Fruit fly (Drosophila melanogaster) whole organism, embryonic: ENCODE data around the gene odd.

Source experiments
- CG1024 ChIP-seq: fragments of 200-800 bp; sonication (Bioruptor generic); IDR thresholded peaks from 2 replicates; pipeline ENCODE4 v1.3.6; 2022; ENCODE audit warnings: missing biosample characterization, missing genetic modification characterization
- CG10321 ChIP-seq: fragments of 200-800 bp; sonication (Bioruptor generic); IDR thresholded peaks from 2 replicates; pipeline ENCODE4 v1.3.6; 2022; ENCODE audit warnings: missing biosample characterization, missing genetic modification characterization
- CG10431 ChIP-seq: fragments of 200-800 bp; sonication (Bioruptor generic); optimal IDR thresholded peaks from 3 replicates; lab custom pipeline; 2018; ENCODE audit warnings: missing biosample characterization, mild to moderate bottlenecking, missing genetic modification characterization
- CG10654 ChIP-seq: fragments of 200-800 bp; sonication (Bioruptor generic); optimal IDR thresholded peaks from 2 replicates; lab custom pipeline; 2016; ENCODE audit warnings: missing biosample characterization, missing genetic modification characterization
- CG13894 ChIP-seq: fragments of 200-800 bp; sonication (Bioruptor generic); optimal IDR thresholded peaks from 3 replicates; lab custom pipeline; 2018; ENCODE audit warnings: missing biosample characterization, mild to moderate bottlenecking, missing genetic modification characterization, moderate library complexity
- CG15479 ChIP-seq: fragments of 200-800 bp; sonication (Bioruptor generic); optimal IDR thresholded peaks from 3 replicates; lab custom pipeline; 2019; ENCODE audit warnings: missing biosample characterization, mild to moderate bottlenecking, missing genetic modification characterization, moderate library complexity
- CG16813 ChIP-seq: fragments of 200-800 bp; sonication (Bioruptor generic); IDR thresholded peaks from 3 replicates; pipeline ENCODE4 v1.3.6; 2022; ENCODE audit warnings: missing biosample characterization, missing genetic modification characterization; ENCODE audit not compliant: partially characterized antibody
- CG2678 ChIP-seq: fragments of 200-800 bp; sonication (Bioruptor generic); optimal IDR thresholded peaks from 3 replicates; lab custom pipeline; 2019; ENCODE audit warnings: missing biosample characterization, mild to moderate bottlenecking, missing genetic modification characterization, moderate library complexity
- CG3065 ChIP-seq: fragments of 200-800 bp; sonication (Bioruptor generic); optimal IDR thresholded peaks from 2 replicates; lab custom pipeline; 2016; ENCODE audit warnings: missing biosample characterization, missing genetic modification characterization
- CG32767 ChIP-seq: fragments of 200-800 bp; sonication (Bioruptor generic); IDR thresholded peaks from 2 replicates; pipeline ENCODE4 v1.3.6; 2022; ENCODE audit warnings: missing biosample characterization, missing genetic modification characterization
- CG3726 ChIP-seq: fragments of 200-800 bp; sonication (Bioruptor generic); IDR thresholded peaks from 3 replicates; pipeline ENCODE4, ENCODE4 v1.3.6; 2022; ENCODE audit warnings: missing biosample characterization, missing genetic modification characterization
- CG42726 ChIP-seq: fragments of 200-800 bp; sonication (Bioruptor generic); IDR thresholded peaks from 2 replicates; pipeline ENCODE4 v1.3.6; 2022; ENCODE audit warnings: missing biosample characterization, missing genetic modification characterization; ENCODE audit not compliant: partially characterized antibody
- CG4360 ChIP-seq: fragments of 200-800 bp; sonication (Bioruptor generic); IDR thresholded peaks from 2 replicates; pipeline ENCODE4 v1.3.6; 2022; ENCODE audit warnings: missing biosample characterization, missing genetic modification characterization
- CG7556 ChIP-seq: fragments of 200-800 bp; sonication (Bioruptor generic); optimal IDR thresholded peaks from 2 replicates; lab custom pipeline; 2017; ENCODE audit warnings: missing biosample characterization, mild to moderate bottlenecking, missing genetic modification characterization
- CG7963 ChIP-seq: fragments of 200-800 bp; sonication (Bioruptor generic); IDR thresholded peaks from 3 replicates; pipeline ENCODE4 v1.3.6; 2022; ENCODE audit warnings: missing biosample characterization, missing genetic modification characterization; ENCODE audit not compliant: partially characterized antibody
- CG8089 ChIP-seq: fragments of 200-800 bp; sonication (Bioruptor generic); optimal IDR thresholded peaks from 3 replicates; lab custom pipeline; 2016; ENCODE audit warnings: missing biosample characterization, missing genetic modification characterization
- CG8944 ChIP-seq: fragments of 200-800 bp; sonication (Bioruptor generic); optimal IDR thresholded peaks from 3 replicates; lab custom pipeline; 2016; ENCODE audit warnings: missing biosample characterization, missing genetic modification characterization
- CG9727 ChIP-seq: fragments of 200-800 bp; sonication (Bioruptor generic); optimal IDR thresholded peaks from 3 replicates; lab custom pipeline; 2017; ENCODE audit warnings: missing biosample characterization, mild to moderate bottlenecking, missing genetic modification characterization
- CG9932 ChIP-seq: fragments of 200-800 bp; sonication (Bioruptor generic); IDR thresholded peaks from 2 replicates; pipeline ENCODE4 v1.3.6; 2022; ENCODE audit warnings: missing biosample characterization, missing genetic modification characterization
- Dll ChIP-seq: fragments of 200-800 bp; sonication (Bioruptor generic); IDR thresholded peaks from 4 replicates; pipeline ENCODE4 v1.3.6; 2022; ENCODE audit warnings: missing biosample characterization, missing genetic modification characterization; ENCODE audit not compliant: partially characterized antibody
- Ets97D ChIP-seq: fragments of 200-800 bp; sonication (Bioruptor generic); optimal IDR thresholded peaks from 3 replicates; lab custom pipeline; 2016; ENCODE audit warnings: missing biosample characterization, missing genetic modification characterization
- Gug ChIP-seq: fragments of 200-800 bp; sonication (Bioruptor generic); IDR thresholded peaks from 4 replicates; pipeline ENCODE4 v1.3.6; 2022; ENCODE audit warnings: missing biosample characterization, missing genetic modification characterization
- HLH3B ChIP-seq: fragments of 200-800 bp; sonication (Bioruptor generic); IDR thresholded peaks from 2 replicates; pipeline ENCODE4 v1.3.6; 2022; ENCODE audit warnings: missing biosample characterization, missing genetic modification characterization
- HLH4C ChIP-seq: fragments of 200-800 bp; sonication (Bioruptor generic); IDR thresholded peaks from 3 replicates; pipeline ENCODE4 v1.3.6; 2022; ENCODE audit warnings: missing biosample characterization, missing genetic modification characterization; ENCODE audit not compliant: partially characterized antibody
- Hand ChIP-seq: fragments of 200-800 bp; sonication (Bioruptor generic); optimal IDR thresholded peaks from 2 replicates; lab custom pipeline; 2017; ENCODE audit warnings: mild to moderate bottlenecking, missing biosample characterization, missing genetic modification reagents, missing genetic modification characterization
- Hsf ChIP-seq: fragments of 200-800 bp; sonication (Bioruptor generic); optimal IDR thresholded peaks from 3 replicates; lab custom pipeline; 2016; ENCODE audit warnings: missing biosample characterization, missing genetic modification characterization
- Med ChIP-seq: fragments of 200-800 bp; sonication (Bioruptor generic); peaks from one replicate; lab custom pipeline; 2016; ENCODE audit warnings: missing biosample characterization, missing genetic modification characterization, mild to moderate bottlenecking, inconsistent platforms, moderate library complexity
- NC2β ChIP-seq: fragments of 200-800 bp; sonication (Bioruptor generic); optimal IDR thresholded peaks from 2 replicates; lab custom pipeline; 2016; ENCODE audit warnings: missing biosample characterization, missing genetic modification characterization
- Nf-YB ChIP-seq: fragments of 200-800 bp; sonication (Bioruptor generic); optimal IDR thresholded peaks from 3 replicates; lab custom pipeline; 2019; ENCODE audit warnings: missing biosample characterization, mild to moderate bottlenecking, missing genetic modification characterization, moderate library complexity
- Rx ChIP-seq: fragments of 200-800 bp; sonication (Bioruptor generic); IDR thresholded peaks from 2 replicates; pipeline ENCODE4 v1.3.6; 2022; ENCODE audit warnings: missing biosample characterization, missing genetic modification characterization
- amos ChIP-seq: fragments of 200-800 bp; sonication (Bioruptor generic); IDR thresholded peaks from 2 replicates; pipeline ENCODE4 v1.3.6; 2022; ENCODE audit warnings: missing biosample characterization, missing genetic modification characterization; ENCODE audit not compliant: partially characterized antibody
- ara ChIP-seq: fragments of 200-800 bp; sonication (Bioruptor generic); IDR thresholded peaks from 2 replicates; pipeline ENCODE4 v1.3.6; 2022; ENCODE audit warnings: missing biosample characterization, missing genetic modification characterization
- danr ChIP-seq: fragments of 200-800 bp; sonication (Bioruptor generic); IDR thresholded peaks from 2 replicates; pipeline ENCODE4 v1.3.6; 2022; ENCODE audit warnings: missing biosample characterization, missing genetic modification characterization
- dpn ChIP-seq, 2 experiments: fragments of 200-800 bp; sonication (Bioruptor generic); optimal IDR thresholded peaks; 3 replicates each; lab custom pipeline; 2016; ENCODE audit warnings: missing biosample characterization in 2 of 2, missing genetic modification characterization in 2 of 2
- dysf ChIP-seq: fragments of 200-800 bp; sonication (Bioruptor generic); IDR thresholded peaks from 3 replicates; pipeline ENCODE4 v1.3.6; 2022; ENCODE audit warnings: missing biosample characterization, missing genetic modification characterization
- gem ChIP-seq: fragments of 200-800 bp; sonication (Bioruptor generic); optimal IDR thresholded peaks from 2 replicates; lab custom pipeline; 2019; ENCODE audit warnings: missing biosample characterization, mild to moderate bottlenecking, missing genetic modification characterization, moderate library complexity
- gsb ChIP-seq: fragments of 200-800 bp; sonication (Bioruptor generic); IDR thresholded peaks from 2 replicates; pipeline ENCODE4 v1.3.6; 2022; ENCODE audit warnings: missing biosample characterization, missing genetic modification characterization
- gsb-n ChIP-seq: fragments of 200-800 bp; sonication (Bioruptor generic); optimal IDR thresholded peaks from 3 replicates; lab custom pipeline; 2018; ENCODE audit warnings: missing biosample characterization, mild to moderate bottlenecking, missing genetic modification characterization
- ken ChIP-seq: fragments of 200-800 bp; sonication (Bioruptor generic); IDR thresholded peaks from 3 replicates; pipeline ENCODE4 v1.3.6; 2022; ENCODE audit warnings: missing biosample characterization, missing genetic modification characterization
- nmo ChIP-seq: fragments of 200-800 bp; sonication (Bioruptor generic); optimal IDR thresholded peaks from 2 replicates; lab custom pipeline; 2018; ENCODE audit warnings: missing biosample characterization, mild to moderate bottlenecking, missing genetic modification characterization, moderate library complexity
- org-1 ChIP-seq: fragments of 200-800 bp; sonication (Bioruptor generic); optimal IDR thresholded peaks from 2 replicates; lab custom pipeline; 2017; ENCODE audit warnings: missing biosample characterization, missing genetic modification characterization
- prd ChIP-seq, 3 experiments: fragments of >200 bp in 2 of 3; fragments of 200-800 bp in 1 of 3; sonication (Bioruptor generic) in 1 of 3; optimal IDR thresholded peaks in 2 of 3; IDR thresholded peaks in 1 of 3; 2 replicates in 2 of 3; 3 replicates in 1 of 3; pipeline versions ENCODE4 v1.3.6 to Lab custom; 2017 to 2022; ENCODE audit warnings: missing biosample characterization in 1 of 3, missing genetic modification characterization in 1 of 3
- pum ChIP-seq: fragments of 200-800 bp; sonication (Bioruptor generic); optimal IDR thresholded peaks from 2 replicates; lab custom pipeline; 2016; ENCODE audit warnings: missing biosample characterization, missing genetic modification characterization
- ro ChIP-seq: fragments of 200-800 bp; sonication (Bioruptor generic); IDR thresholded peaks from 2 replicates; pipeline ENCODE4 v1.3.6; 2022; ENCODE audit warnings: missing biosample characterization, missing genetic modification characterization
- sens ChIP-seq: fragments of 200-800 bp; sonication (Bioruptor generic); peaks from one replicate; lab custom pipeline; 2016; ENCODE audit warnings: missing biosample characterization, missing genetic modification characterization
- slbo ChIP-seq: fragments of 200-800 bp; sonication (Bioruptor generic); IDR thresholded peaks from 2 replicates; pipeline ENCODE4 v1.3.6; 2022; ENCODE audit warnings: missing biosample characterization, missing genetic modification characterization
- tin ChIP-seq: fragments of 200-800 bp; sonication (Bioruptor generic); optimal IDR thresholded peaks from 3 replicates; lab custom pipeline; 2016; ENCODE audit warnings: missing biosample characterization, missing genetic modification characterization
- twi ChIP-seq: fragments of 200-800 bp; optimal IDR thresholded peaks from 2 replicates; lab custom pipeline; 2019; ENCODE audit warnings: missing biosample characterization, mild to moderate bottlenecking, missing genetic modification characterization, moderate library complexity
- unpg ChIP-seq: fragments of 200-800 bp; sonication (Bioruptor generic); optimal IDR thresholded peaks from 3 replicates; lab custom pipeline; 2018; ENCODE audit warnings: missing biosample characterization, mild to moderate bottlenecking, missing genetic modification characterization, moderate library complexity
- vnd ChIP-seq: fragments of 200-800 bp; sonication (Bioruptor generic); IDR thresholded peaks from 3 replicates; pipeline ENCODE4 v1.3.6; 2022; ENCODE audit warnings: missing biosample characterization, missing genetic modification characterization; ENCODE audit not compliant: partially characterized antibody

odd gene

DNA sequence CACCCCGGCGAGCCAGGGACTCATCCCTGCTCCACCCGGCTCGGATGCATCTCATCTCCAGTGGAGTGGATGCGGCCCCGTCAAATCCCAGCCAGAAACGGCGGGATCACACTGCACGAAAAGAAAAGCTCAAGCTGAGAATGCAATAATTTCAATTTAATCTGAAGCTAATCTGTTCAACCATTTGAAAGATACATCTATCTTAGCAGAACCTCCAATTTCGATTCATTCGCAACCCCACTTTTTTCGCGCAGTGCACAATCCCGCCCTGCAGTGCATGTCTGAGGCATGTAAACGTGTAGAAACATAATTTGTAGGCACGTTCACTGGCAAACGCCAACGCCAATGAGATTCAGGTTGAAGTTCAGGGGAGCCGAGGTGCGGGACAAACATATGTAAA, 8.1 kb downstream of the odd start (continued):
- TF ChIP-seq CG1024 (GFP tag; lab: Robert Waterston, UW) (peak; percentile 70), CG3065 (no peak), Hsf (GFP tag; lab: Kevin White, UChicago) (peak; percentile 36), ken (peak; percentile 57; the same call in 1 of the 3 replicates), CG8944 (GFP tag; lab: Kevin White, UChicago) (peak; percentile 40), danr (GFP tag; lab: Robert Waterston, UW) (peak; percentile 52; the same call in 1 of the 2 replicates), dpn (GFP tag; optimal IDR thresholded peaks at IDR 0.05; lab: Kevin White, UChicago) (peak; percentile 16 to 48), ro (peak; percentile 38; the same call in 1 of the 2 replicates), NC2β (GFP tag; lab: Kevin White, UChicago) (peak; percentile 42), vnd (GFP tag; lab: Robert Waterston, UW) (no peak), CG9727 (GFP tag; lab: Kevin White, UChicago) (peak; percentile 44), HLH4C (GFP tag; lab: Robert Waterston, UW) (no peak), CG8089 (peak; percentile 39), CG4360 (GFP tag; lab: Robert Waterston, UW) (no peak), CG7963 (no peak), CG13894 (no peak), gem (tag; lab: Kevin White, UChicago) (peak; percentile 60), CG15479 (GFP tag; lab: Kevin White, UChicago) (no peak), amos (GFP tag; lab: Robert Waterston, UW) (no peak), CG9932 (GFP tag; lab: Robert Waterston, UW) (no peak), nmo (GFP tag; lab: Kevin White, UChicago) (peak; percentile 52), CG10654 (GFP tag; lab: Kevin White, UChicago) (peak; percentile 5), tin (peak; percentile 58), CG16813 (GFP tag; lab: Robert Waterston, UW) (no peak), pum (peak; percentile 51), CG10321 (GFP tag; lab: Robert Waterston, UW) (no peak), slbo (GFP tag; lab: Robert Waterston, UW) (peak; percentile 44; the same call in 1 of the 2 replicates), CG42726 (GFP tag; lab: Robert Waterston, UW) (no peak), sens (GFP tag; lab: Kevin White, UChicago) (peak; percentile 91), CG32767 (GFP tag; lab: Robert Waterston, UW) (0 out of 2 replicates have a peak, but pooled peaks have one; percentile 31), CG2678 (tag; lab: Kevin White, UChicago) (peak; percentile 41), Rx (peak; percentile 57), CG7556 (GFP tag; lab: Kevin White, UChicago) (peak; percentile 2), org-1 (GFP tag; lab: Kevin White, UChicago) (peak; percentile 19), CG3726 (0 out of 3 replicates have a peak, but pooled peaks have one; percentile 42), Med (GFP tag; lab: Kevin White, UChicago) (peak; percentile 82), Ets97D (GFP tag; lab: Kevin White, UChicago) (no peak), Hand (GFP tag; lab: Kevin White, UChicago) (no peak), Nf-YB (peak; percentile 34), prd (optimal IDR thresholded peaks at IDR 0.05; lab: Kevin White, UChicago) (no peak), prd (GFP tag; IDR thresholded peaks at IDR 0.05; lab: Robert Waterston, UW) (peak; percentile 77), ara (peak; percentile 75), Gug (GFP tag; lab: Robert Waterston, UW) (peak; percentile 25; the same call in 2 of the 4 replicates), HLH3B (peak; percentile 49; the same call in 1 of the 2 replicates), CG10431 (GFP tag; lab: Kevin White, UChicago) (no peak), gsb-n (tag; lab: Kevin White, UChicago) (peak; percentile 25), Dll (GFP tag; lab: Robert Waterston, UW) (no peak), twi (tag; lab: Kevin White, UChicago) (no peak), unpg (GFP tag; lab: Kevin White, UChicago) (peak; percentile 40), gsb (no peak), dysf (GFP tag; lab: Robert Waterston, UW) (peak; percentile 63; the same call in 2 of the 3 replicates)
